Worm (Caenorhabditis elegans) whole organism, L4 larva: ENCODE measurements around the gene mdh-1.

Experiments used
- F10B5.3 ChIP-seq: sonication (generic microtip); optimal IDR thresholded peaks from 2 replicates; lab custom pipeline; 2016; ENCODE audit warnings: mild to moderate bottlenecking, missing genetic modification characterization, missing compliant biosample characterization
- F26F4.8 ChIP-seq: fragments of 200-800 bp; sonication (Bioruptor generic); conservative IDR thresholded peaks from 2 replicates; pipeline ENCODE4 v1.3.6; 2022; ENCODE audit warnings: missing genetic modification characterization, missing compliant biosample characterization
- R02D3.7 ChIP-seq: fragments of 150-350 bp; sonication (generic microtip); optimal IDR thresholded peaks from 3 replicates; lab custom pipeline; 2014; ENCODE audit warnings: missing biosample characterization, missing genetic modification characterization
- T20F7.1 ChIP-seq: fragments of 200-800 bp; sonication (Bioruptor generic); optimal IDR thresholded peaks from 2 replicates; lab custom pipeline; 2018; ENCODE audit warnings: mild to moderate bottlenecking, missing genetic modification characterization, missing compliant biosample characterization
- T26A8.4 ChIP-seq: fragments of 200-800 bp; sonication (Bioruptor generic); IDR thresholded peaks from 2 replicates; pipeline ENCODE4 v1.3.6; 2022; ENCODE audit warnings: missing genetic modification characterization, missing compliant biosample characterization
- aha-1 ChIP-seq: fragments of 150-350 bp; peaks from one replicate; lab custom pipeline; 2014; ENCODE audit warnings: missing biosample characterization, missing genetic modification characterization
- aly-2 ChIP-seq: sonication (generic microtip); optimal IDR thresholded peaks from 2 replicates; lab custom pipeline; 2018; ENCODE audit warnings: missing biosample characterization, missing genetic modification characterization
- ama-1 ChIP-seq: fragments of 150-350 bp; optimal IDR thresholded peaks from 2 replicates; lab custom pipeline; 2014; ENCODE audit warnings: inconsistent platforms, mixed read lengths
- attf-4 ChIP-seq: sonication (generic microtip); optimal IDR thresholded peaks from 3 replicates; lab custom pipeline; 2017; ENCODE audit warnings: missing biosample characterization, missing genetic modification characterization
- ceh-20 ChIP-seq: fragments of 200-800 bp; sonication (Bioruptor generic); IDR thresholded peaks from 2 replicates; pipeline ENCODE4 v1.3.6; 2022; ENCODE audit warnings: missing genetic modification reagents, missing genetic modification characterization, missing compliant biosample characterization
- daf-12 ChIP-seq: fragments of 150-350 bp; optimal IDR thresholded peaks from 2 replicates; lab custom pipeline; 2014; ENCODE audit warnings: missing biosample characterization, missing genetic modification reagents, missing genetic modification characterization
- daf-8 ChIP-seq: fragments of 200-800 bp; sonication (Bioruptor generic); IDR thresholded peaks from 2 replicates; pipeline ENCODE4 v1.3.6; 2022; ENCODE audit warnings: missing genetic modification characterization, missing compliant biosample characterization
- dmd-6 ChIP-seq: fragments of 200-800 bp; sonication (Bioruptor generic); IDR thresholded peaks from 2 replicates; pipeline ENCODE4 v1.3.6; 2022; ENCODE audit warnings: missing genetic modification reagents, missing genetic modification characterization, missing compliant biosample characterization
- dmd-8 ChIP-seq: fragments of 200-800 bp; sonication (Bioruptor generic); IDR thresholded peaks from 2 replicates; pipeline ENCODE4 v1.3.6; 2022; ENCODE audit warnings: missing genetic modification characterization, missing compliant biosample characterization
- dve-1 ChIP-seq: sonication (generic microtip); optimal IDR thresholded peaks from 2 replicates; lab custom pipeline; 2017; ENCODE audit warnings: antibody characterized with exemption, mild to moderate bottlenecking, missing genetic modification characterization, missing compliant biosample characterization; ENCODE audit not compliant: insufficient read depth
- egl-27 ChIP-seq: sonication (generic microtip); optimal IDR thresholded peaks from 3 replicates; lab custom pipeline; 2017; ENCODE audit warnings: missing biosample characterization, missing genetic modification reagents, missing genetic modification characterization
- fkh-10 ChIP-seq: fragments of 150-350 bp; optimal IDR thresholded peaks from 2 replicates; lab custom pipeline; 2014; ENCODE audit warnings: missing biosample characterization, missing genetic modification reagents, missing genetic modification characterization
- fos-1 ChIP-seq: fragments of 150-350 bp; optimal IDR thresholded peaks from 2 replicates; lab custom pipeline; 2014; ENCODE audit warnings: missing biosample characterization, missing genetic modification characterization
- hlh-11 ChIP-seq: fragments of 200-800 bp; sonication (Bioruptor generic); optimal IDR thresholded peaks from 2 replicates; lab custom pipeline; 2018; ENCODE audit warnings: mild to moderate bottlenecking, missing genetic modification characterization, missing compliant biosample characterization
- hlh-30 ChIP-seq: sonication (generic microtip); optimal IDR thresholded peaks from 2 replicates; lab custom pipeline; 2017; ENCODE audit warnings: antibody characterized with exemption, mild to moderate bottlenecking, missing genetic modification characterization, missing compliant biosample characterization; ENCODE audit not compliant: insufficient read depth
- hmg-1.1 ChIP-seq: fragments of 200-800 bp; sonication (Bioruptor generic); IDR thresholded peaks from 2 replicates; pipeline ENCODE4 v1.3.6; 2022; ENCODE audit warnings: missing genetic modification reagents, missing genetic modification characterization, missing compliant biosample characterization
- lim-7 ChIP-seq: fragments of 200-800 bp; sonication (Bioruptor generic); IDR thresholded peaks from 2 replicates; pipeline ENCODE4 v1.3.6; 2022; ENCODE audit warnings: missing genetic modification characterization, missing compliant biosample characterization
- lin-1 ChIP-seq: fragments of 200-800 bp; sonication (Bioruptor generic); IDR thresholded peaks from 2 replicates; pipeline ENCODE4 v1.3.6; 2022; ENCODE audit warnings: missing genetic modification reagents, missing genetic modification characterization, missing compliant biosample characterization
- lin-13 ChIP-seq: fragments of 150-350 bp; optimal IDR thresholded peaks from 2 replicates; lab custom pipeline; 2014; ENCODE audit warnings: missing biosample characterization, missing genetic modification reagents, missing genetic modification characterization
- lir-3 ChIP-seq: sonication (generic microtip); optimal IDR thresholded peaks from 2 replicates; lab custom pipeline; 2016; ENCODE audit warnings: mild to moderate bottlenecking, missing genetic modification characterization, missing compliant biosample characterization
- madf-5 ChIP-seq, 2 experiments: fragments of 200-800 bp; sonication (Bioruptor generic); IDR thresholded peaks; 2 replicates each; pipeline ENCODE4 v1.3.6; 2022; ENCODE audit warnings: missing compliant biosample characterization in 2 of 2, missing genetic modification characterization in 2 of 2
- madf-9 ChIP-seq: fragments of 200-800 bp; sonication (Bioruptor generic); conservative IDR thresholded peaks from 2 replicates; pipeline ENCODE4 v1.3.6; 2022; ENCODE audit warnings: missing genetic modification reagents, missing genetic modification characterization, missing compliant biosample characterization
- mdl-1 ChIP-seq, 2 experiments: fragments of 150-350 bp in 1 of 2; sonication (generic microtip) in 1 of 2; optimal IDR thresholded peaks; 2 replicates each; lab custom pipeline; 2014 to 2017; ENCODE audit warnings: missing biosample characterization in 2 of 2, missing genetic modification characterization in 2 of 2
- mes-2 ChIP-seq: sonication (generic microtip); optimal IDR thresholded peaks from 2 replicates; lab custom pipeline; 2016; ENCODE audit warnings: missing genotype, mild to moderate bottlenecking, missing genetic modification characterization, missing compliant biosample characterization; ENCODE audit not compliant: poor library complexity, severe bottlenecking
- mxl-3 ChIP-seq: fragments of 200-800 bp; sonication (Bioruptor generic); optimal IDR thresholded peaks from 2 replicates; lab custom pipeline; 2018; ENCODE audit warnings: mild to moderate bottlenecking, missing genetic modification characterization, missing compliant biosample characterization
- nhr-102 ChIP-seq: sonication (generic microtip); optimal IDR thresholded peaks from 2 replicates; lab custom pipeline; 2016; ENCODE audit warnings: mild to moderate bottlenecking, missing genetic modification characterization, moderate library complexity, missing compliant biosample characterization
- nhr-28 ChIP-seq: fragments of 150-350 bp; optimal IDR thresholded peaks from 2 replicates; lab custom pipeline; 2014; ENCODE audit warnings: missing biosample characterization, missing genetic modification characterization
- nhr-48 ChIP-seq: sonication (generic microtip); optimal IDR thresholded peaks from 2 replicates; lab custom pipeline; 2016; ENCODE audit warnings: mild to moderate bottlenecking, missing genetic modification characterization, missing compliant biosample characterization
- nhr-6 ChIP-seq: fragments of 150-350 bp; optimal IDR thresholded peaks from 2 replicates; lab custom pipeline; 2014; ENCODE audit warnings: missing biosample characterization, missing genetic modification characterization
- nhr-76 ChIP-seq: fragments of 150-350 bp; optimal IDR thresholded peaks from 2 replicates; lab custom pipeline; 2014; ENCODE audit warnings: missing biosample characterization, missing genetic modification characterization
- nhr-77 ChIP-seq: fragments of 150-350 bp; optimal IDR thresholded peaks from 2 replicates; lab custom pipeline; 2014; ENCODE audit warnings: missing biosample characterization, missing genetic modification characterization
- pha-4 ChIP-seq, 2 experiments: fragments of 150-350 bp in 1 of 2; fragments of 200-800 bp in 1 of 2; sonication (Bioruptor generic) in 1 of 2; IDR thresholded peaks in 1 of 2; optimal IDR thresholded peaks in 1 of 2; 2 replicates each; pipeline versions ENCODE4 v1.3.6 to Lab custom; 2014 to 2022; ENCODE audit warnings: missing genetic modification characterization in 2 of 2, missing genetic modification reagents in 2 of 2, missing biosample characterization in 1 of 2, missing compliant biosample characterization in 1 of 2
- rbr-2 ChIP-seq: sonication (generic microtip); optimal IDR thresholded peaks from 2 replicates; lab custom pipeline; 2016; ENCODE audit warnings: missing genotype, missing genetic modification characterization, missing compliant biosample characterization
- sdz-12 ChIP-seq: fragments of 200-800 bp; sonication (Bioruptor generic); optimal IDR thresholded peaks from 2 replicates; lab custom pipeline; 2018; ENCODE audit warnings: mild to moderate bottlenecking, missing genetic modification characterization, missing compliant biosample characterization
- skn-1 ChIP-seq: fragments of 150-350 bp; optimal IDR thresholded peaks from 2 replicates; lab custom pipeline; 2014; ENCODE audit warnings: missing biosample characterization, missing genetic modification characterization
- snpc-1.2 ChIP-seq: fragments of 200-800 bp; sonication (Bioruptor generic); IDR thresholded peaks from 2 replicates; pipeline ENCODE4 v1.3.6; 2022; ENCODE audit warnings: missing genetic modification reagents, missing genetic modification characterization, missing compliant biosample characterization
- tag-97 ChIP-seq: fragments of 200-800 bp; sonication (Bioruptor generic); IDR thresholded peaks from 2 replicates; pipeline ENCODE4 v1.3.6; 2022; ENCODE audit warnings: missing genetic modification characterization, missing compliant biosample characterization
- tra-1 ChIP-seq: fragments of 200-800 bp; sonication (Bioruptor generic); IDR thresholded peaks from 2 replicates; pipeline ENCODE4 v1.3.6; 2022; ENCODE audit warnings: missing genetic modification reagents, missing genetic modification characterization, missing compliant biosample characterization
- unc-130 ChIP-seq: sonication (generic microtip); optimal IDR thresholded peaks from 2 replicates; lab custom pipeline; 2016; ENCODE audit warnings: missing genetic modification reagents, missing genetic modification characterization, missing compliant biosample characterization
- unc-39 ChIP-seq: sonication (generic microtip); optimal IDR thresholded peaks from 2 replicates; lab custom pipeline; 2017; ENCODE audit warnings: missing biosample characterization, missing genetic modification characterization
- zag-1 ChIP-seq: fragments of 150-350 bp; optimal IDR thresholded peaks from 2 replicates; lab custom pipeline; 2014; ENCODE audit warnings: missing biosample characterization, missing genetic modification characterization
- zfp-3 ChIP-seq: fragments of 200-800 bp; sonication (Bioruptor generic); conservative IDR thresholded peaks from 2 replicates; pipeline ENCODE4 v1.3.6; 2022; ENCODE audit warnings: missing genetic modification reagents, missing genetic modification characterization, missing compliant biosample characterization
- zip-2 ChIP-seq: fragments of 150-350 bp; optimal IDR thresholded peaks from 2 replicates; lab custom pipeline; 2014; ENCODE audit warnings: missing biosample characterization, missing genetic modification characterization
- ztf-7 ChIP-seq: fragments of 150-350 bp; optimal IDR thresholded peaks from 2 replicates; lab custom pipeline; 2014; ENCODE audit warnings: missing biosample characterization, missing genetic modification characterization

mdh-1 gene

DNA sequence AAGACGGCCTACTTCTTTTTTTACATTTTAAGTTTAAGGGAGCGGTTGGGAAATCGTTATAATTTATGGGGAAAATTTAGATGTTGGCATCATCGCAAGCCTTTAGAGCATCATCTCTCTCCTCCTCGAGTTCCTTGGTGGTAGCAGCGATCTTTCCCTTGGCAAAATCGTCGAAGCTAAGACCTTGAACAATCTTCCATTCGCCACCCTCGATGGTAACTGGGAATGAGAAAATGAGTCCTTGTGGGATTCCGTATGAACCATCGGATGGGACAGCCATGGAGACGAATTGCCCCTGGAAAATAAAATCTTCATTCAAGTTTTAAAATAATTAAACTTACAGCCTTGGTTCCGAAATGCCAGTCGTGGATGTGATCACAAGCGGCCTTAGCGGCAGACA is 982 bp downstream of the mdh-1 start:
- TF ChIP-seq hmg-1.1 = no peak
- TF ChIP-seq dmd-6 (GFP tag; lab: Robert Waterston, UW) = peak; percentile 12; the same call in 1 of the 2 replicates
- 0 out of 2 replicates have a peak, but pooled peaks have one; percentile 2 for TF ChIP-seq madf-9 (GFP tag; lab: Robert Waterston, UW)

DNA sequence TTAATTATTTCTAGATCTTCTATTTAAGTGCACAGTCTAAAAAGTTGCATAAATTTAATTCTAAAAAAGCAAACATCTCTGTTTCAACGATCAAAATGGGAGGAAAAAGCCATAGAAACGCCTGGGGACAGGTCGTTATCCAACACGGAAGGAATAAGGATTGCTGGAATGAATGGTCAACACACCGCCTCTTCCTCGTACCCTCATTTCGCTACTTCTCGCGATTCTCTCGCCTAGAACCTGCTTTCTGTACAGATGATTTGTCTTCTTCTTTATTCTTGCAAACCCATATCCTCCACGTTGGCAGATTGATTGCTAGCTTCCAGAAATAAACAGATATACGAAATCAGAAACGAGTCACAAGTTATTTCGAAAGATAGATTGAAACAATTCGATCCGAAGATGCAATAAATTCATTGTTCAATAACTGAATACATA is 1.4 kb downstream of the mdh-1 start, which contains the start of gene dpy-11:
Gene dpy-11, minus strand, starts transcription at position 354 of the 438 bp plus-strand sequence.
- TF ChIP-seq dmd-6 (GFP tag; lab: Robert Waterston, UW) = peak; percentile 45
- peak in 1 of 2 experiments; percentile 48 for TF ChIP-seq mdl-1 (tag; optimal IDR thresholded peaks at IDR 0.05; lab: Kevin White, UChicago)
- TF ChIP-seq hlh-30 (tag; lab: Kevin White, UChicago) = no peak
- TF ChIP-seq nhr-76 (tag; lab: Kevin White, UChicago) = no peak
- no peak for TF ChIP-seq pha-4 (GFP tag; IDR thresholded peaks at IDR 0.05; lab: Robert Waterston, UW)
- no peak for TF ChIP-seq pha-4 (tag; optimal IDR thresholded peaks at IDR 0.05; lab: Kevin White, UChicago)
- TF ChIP-seq zip-2 (tag; lab: Kevin White, UChicago) = no peak
- 0 out of 2 replicates have a peak, but pooled peaks have one; percentile 48 for TF ChIP-seq tra-1 (GFP tag; lab: Robert Waterston, UW)
- TF ChIP-seq aha-1 (tag; lab: Kevin White, UChicago) = peak; percentile 98
- TF ChIP-seq mes-2 (tag; lab: Kevin White, UChicago) = peak; percentile 55
- peak; percentile 93 for TF ChIP-seq zfp-3 (GFP tag; lab: Robert Waterston, UW)
- TF ChIP-seq hlh-11 = peak; percentile 79
- TF ChIP-seq R02D3.7 (tag; lab: Kevin White, UChicago) = no peak
- TF ChIP-seq zag-1 (tag; lab: Kevin White, UChicago) = no peak
- peak; percentile 57 for TF ChIP-seq nhr-6
- no peak for TF ChIP-seq dmd-8 (GFP tag; lab: Robert Waterston, UW)
- TF ChIP-seq madf-9 (GFP tag; lab: Robert Waterston, UW) = peak; percentile 59; the same call in 1 of the 2 replicates
- TF ChIP-seq lin-1 = 0 out of 2 replicates have a peak, but pooled peaks have one; percentile 15
- TF ChIP-seq skn-1 (tag; lab: Kevin White, UChicago) = no peak
- TF ChIP-seq unc-39 = no peak
- TF ChIP-seq attf-4 (tag; lab: Kevin White, UChicago) = no peak
- TF ChIP-seq egl-27 (tag; lab: Kevin White, UChicago) = no peak
- TF ChIP-seq mxl-3 (GFP tag; lab: Kevin White, UChicago) = peak; percentile 75
- peak; percentile 36 for TF ChIP-seq nhr-28 (tag; lab: Kevin White, UChicago)
- peak; percentile 57 for TF ChIP-seq dve-1 (tag; lab: Kevin White, UChicago)
- peak; percentile 37 for TF ChIP-seq T20F7.1
- TF ChIP-seq lim-7 (GFP tag; lab: Robert Waterston, UW) = 0 out of 2 replicates have a peak, but pooled peaks have one; percentile 18
- TF ChIP-seq lin-13 (GFP tag; lab: Kevin White, UChicago) = peak; percentile 49
- TF ChIP-seq nhr-48 (tag; lab: Kevin White, UChicago) = peak; percentile 44
- no peak for TF ChIP-seq madf-5 (GFP tag; IDR thresholded peaks at IDR 0.05; lab: Robert Waterston, UW)
- no peak for TF ChIP-seq fos-1
- TF ChIP-seq lir-3 = no peak
- no peak for TF ChIP-seq tag-97 (GFP tag; lab: Robert Waterston, UW)
- TF ChIP-seq nhr-102 (tag; lab: Kevin White, UChicago) = peak; percentile 29
- peak; percentile 39 for TF ChIP-seq nhr-77
- TF ChIP-seq sdz-12 = peak; percentile 90
- TF ChIP-seq F10B5.3 (tag; lab: Kevin White, UChicago) = no peak
- TF ChIP-seq daf-8 (GFP tag; lab: Robert Waterston, UW) = no peak
- TF ChIP-seq aly-2 (tag; lab: Kevin White, UChicago) = no peak
- TF ChIP-seq ama-1 (lab: Kevin White, UChicago) = peak; percentile 98
- TF ChIP-seq snpc-1.2 (GFP tag; lab: Robert Waterston, UW) = peak; percentile 45; the same call in 1 of the 2 replicates
- TF ChIP-seq unc-130 (GFP tag; lab: Kevin White, UChicago) = no peak
- TF ChIP-seq F26F4.8 (GFP tag; lab: Robert Waterston, UW) = no peak
- TF ChIP-seq rbr-2 = no peak
- no peak for TF ChIP-seq fkh-10 (GFP tag; lab: Kevin White, UChicago)
- peak; percentile 81 for TF ChIP-seq T26A8.4 (GFP tag; lab: Robert Waterston, UW)
- TF ChIP-seq ceh-20 = no peak
- no peak for TF ChIP-seq ztf-7 (tag; lab: Kevin White, UChicago)
- TF ChIP-seq daf-12 (tag; lab: Kevin White, UChicago) = no peak
